Fruit fly (Drosophila melanogaster): ENCODE results near the gene Pgant6.

DNA sequence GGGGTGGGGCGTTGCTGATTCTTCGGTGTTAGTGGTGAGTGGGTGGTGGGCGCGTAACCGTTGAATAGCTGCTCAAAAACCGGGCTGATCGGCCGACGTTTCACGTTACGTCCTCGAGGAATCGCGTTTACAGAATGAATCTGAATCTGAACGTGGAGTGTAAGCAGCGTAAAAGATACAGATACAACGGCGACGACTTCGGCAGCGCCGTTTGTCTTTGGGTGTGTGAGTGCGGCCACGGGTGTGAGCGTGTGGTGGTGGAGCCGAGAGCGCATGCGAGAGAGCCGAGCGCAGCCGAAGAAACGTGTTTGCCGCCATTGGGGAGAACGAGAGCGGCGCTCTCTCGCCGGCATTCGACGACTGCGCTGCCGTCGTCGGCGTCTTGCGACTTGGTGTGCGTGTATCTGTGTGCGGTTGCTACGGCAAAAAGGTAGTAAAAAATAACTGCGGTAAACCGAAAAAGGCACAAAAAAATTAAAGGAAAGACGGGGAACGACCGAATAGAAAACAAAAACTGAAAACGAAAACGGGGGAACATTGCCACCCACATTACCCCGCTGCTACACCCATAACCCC lies 39.0 kb downstream of the Pgant6 start:
- peak; percentile 22; the same call in 1 of the 2 replicates for TF ChIP-seq onecut (GFP tag; IDR thresholded peaks at IDR 0.05)
- TF ChIP-seq hkb (optimal IDR thresholded peaks at IDR 0.05): no peak
- TF ChIP-seq hkb (GFP tag; IDR thresholded peaks at IDR 0.05): peak; percentile 68; the same call in 1 of the 2 replicates
- no peak for TF ChIP-seq CG17802 (tag; optimal IDR thresholded peaks at IDR 0.05)
- no peak for TF ChIP-seq NK7.1 (GFP tag; optimal IDR thresholded peaks at IDR 0.05)
- no peak for TF ChIP-seq MESR4 (GFP tag; optimal IDR thresholded peaks at IDR 0.05)
- no peak for TF ChIP-seq CG9817 (tag; optimal IDR thresholded peaks at IDR 0.05)
- TF ChIP-seq lmd (GFP tag; IDR thresholded peaks at IDR 0.05): no peak
- TF ChIP-seq ind (GFP tag; optimal IDR thresholded peaks at IDR 0.05): no peak
- no peak for TF ChIP-seq Hsf (GFP tag; optimal IDR thresholded peaks at IDR 0.05)
- no peak for TF ChIP-seq CG5180 (GFP tag; optimal IDR thresholded peaks at IDR 0.05)
- TF ChIP-seq CG34224 (GFP tag; IDR thresholded peaks at IDR 0.05; ENCODE audit: partially characterized antibody): peak; percentile 48; the same call in 1 of the 3 replicates
- TF ChIP-seq CG14667 (GFP tag; IDR thresholded peaks at IDR 0.05): no peak
- peak; percentile 57 for TF ChIP-seq nerfin-1 (tag; optimal IDR thresholded peaks at IDR 0.05)
- TF ChIP-seq CG18599 (GFP tag; optimal IDR thresholded peaks at IDR 0.05): peak; percentile 53

Data from whole organism, embryonic.